Fruit fly (Drosophila melanogaster) whole organism, embryonic: ENCODE data around the gene pbl.

Source experiments
- CG10543 ChIP-seq: fragments of 200-800 bp; sonication (Bioruptor generic); optimal IDR thresholded peaks from 3 replicates; lab custom pipeline; 2017; ENCODE audit warnings: missing biosample characterization, mild to moderate bottlenecking, missing genetic modification characterization, moderate library complexity
- CG11723 ChIP-seq: fragments of 200-800 bp; sonication (Bioruptor generic); optimal IDR thresholded peaks from 2 replicates; lab custom pipeline; 2017; ENCODE audit warnings: missing biosample characterization, mild to moderate bottlenecking, missing genetic modification characterization
- CG12219 ChIP-seq: fragments of 200-800 bp; sonication (Bioruptor generic); optimal IDR thresholded peaks from 3 replicates; lab custom pipeline; 2018; ENCODE audit warnings: missing biosample characterization, mild to moderate bottlenecking, missing genetic modification characterization
- CG12659 ChIP-seq: fragments of 200-800 bp; sonication (Bioruptor generic); optimal IDR thresholded peaks from 3 replicates; lab custom pipeline; 2017; ENCODE audit warnings: mild to moderate bottlenecking, missing biosample characterization, missing genetic modification reagents, missing genetic modification characterization
- CG12769 ChIP-seq: fragments of 200-800 bp; sonication (Bioruptor generic); optimal IDR thresholded peaks from 2 replicates; lab custom pipeline; 2019; ENCODE audit warnings: missing biosample characterization, mild to moderate bottlenecking, missing genetic modification characterization, moderate library complexity
- CG13775 ChIP-seq: fragments of 200-800 bp; sonication (Bioruptor generic); optimal IDR thresholded peaks from 3 replicates; lab custom pipeline; 2017; ENCODE audit warnings: missing biosample characterization, mild to moderate bottlenecking, missing genetic modification characterization
- CG13894 ChIP-seq: fragments of 200-800 bp; sonication (Bioruptor generic); optimal IDR thresholded peaks from 3 replicates; lab custom pipeline; 2018; ENCODE audit warnings: missing biosample characterization, mild to moderate bottlenecking, missing genetic modification characterization, moderate library complexity
- CG15601 ChIP-seq: fragments of 200-800 bp; sonication (Bioruptor generic); optimal IDR thresholded peaks from 3 replicates; lab custom pipeline; 2019; ENCODE audit warnings: missing biosample characterization, mild to moderate bottlenecking, missing genetic modification characterization, moderate library complexity
- CG33213 ChIP-seq: fragments of 200-800 bp; sonication (Bioruptor generic); optimal IDR thresholded peaks from 3 replicates; lab custom pipeline; 2016; ENCODE audit warnings: missing biosample characterization, missing genetic modification characterization
- CG34376 ChIP-seq: fragments of 200-800 bp; sonication (Bioruptor generic); optimal IDR thresholded peaks from 2 replicates; lab custom pipeline; 2018; ENCODE audit warnings: missing biosample characterization, mild to moderate bottlenecking, missing genetic modification characterization
- CG4424 ChIP-seq: fragments of 200-800 bp; sonication (Bioruptor generic); optimal IDR thresholded peaks from 3 replicates; lab custom pipeline; 2016; ENCODE audit warnings: missing biosample characterization, missing genetic modification characterization
- CG4730 ChIP-seq: fragments of 200-800 bp; sonication (Bioruptor generic); IDR thresholded peaks from 2 replicates; pipeline ENCODE4 v1.3.6; 2022; ENCODE audit warnings: missing biosample characterization, missing genetic modification characterization
- CG7357 ChIP-seq: fragments of 200-800 bp; sonication (Bioruptor generic); IDR thresholded peaks from 3 replicates; pipeline ENCODE4 v1.3.6; 2022; ENCODE audit warnings: missing biosample characterization, missing genetic modification characterization
- CG7987 ChIP-seq: fragments of 200-800 bp; sonication (Bioruptor generic); optimal IDR thresholded peaks from 2 replicates; lab custom pipeline; 2018; ENCODE audit warnings: missing biosample characterization, mild to moderate bottlenecking, missing genetic modification characterization, moderate library complexity
- CG8290 ChIP-seq, 3 experiments: fragments of 200-800 bp; sonication (Bioruptor generic); optimal IDR thresholded peaks; 2 replicates each; lab custom pipeline; 2016 to 2019; ENCODE audit warnings: missing biosample characterization in 3 of 3, missing genetic modification characterization in 3 of 3, mild to moderate bottlenecking in 2 of 3, moderate library complexity in 1 of 3
- CG9727 ChIP-seq: fragments of 200-800 bp; sonication (Bioruptor generic); optimal IDR thresholded peaks from 3 replicates; lab custom pipeline; 2017; ENCODE audit warnings: missing biosample characterization, mild to moderate bottlenecking, missing genetic modification characterization
- CG9876 ChIP-seq: fragments of 200-800 bp; sonication (Bioruptor generic); optimal IDR thresholded peaks from 2 replicates; lab custom pipeline; 2016; ENCODE audit warnings: missing biosample characterization, missing genetic modification characterization
- Camta ChIP-seq: fragments of 200-800 bp; sonication (Bioruptor generic); optimal IDR thresholded peaks from 2 replicates; lab custom pipeline; 2016; ENCODE audit warnings: missing biosample characterization, missing genetic modification characterization
- Chrac-16 ChIP-seq: fragments of 200-800 bp; sonication (Bioruptor generic); optimal IDR thresholded peaks from 3 replicates; lab custom pipeline; 2016; ENCODE audit warnings: missing biosample characterization, missing genetic modification characterization
- CkIIα-i1 ChIP-seq: fragments of 200-800 bp; sonication (Bioruptor generic); IDR thresholded peaks from 2 replicates; pipeline ENCODE4 v1.3.6; 2022; ENCODE audit warnings: missing biosample characterization, missing genetic modification characterization
- CrebB ChIP-seq: fragments of 200-800 bp; sonication (Bioruptor generic); optimal IDR thresholded peaks from 3 replicates; lab custom pipeline; 2018; ENCODE audit warnings: missing biosample characterization, mild to moderate bottlenecking, missing genetic modification characterization
- Deaf1 ChIP-seq: fragments of 200-800 bp; optimal IDR thresholded peaks from 3 replicates; lab custom pipeline; 2019; ENCODE audit warnings: missing biosample characterization, mild to moderate bottlenecking, missing genetic modification characterization, moderate library complexity
- Dip2 ChIP-seq: fragments of 200-800 bp; sonication (Bioruptor generic); IDR thresholded peaks from 2 replicates; pipeline ENCODE4 v1.3.6; 2022; ENCODE audit warnings: missing biosample characterization, missing genetic modification characterization
- GATAe ChIP-seq: fragments of 200-800 bp; sonication (Bioruptor generic); conservative IDR thresholded peaks from 2 replicates; pipeline ENCODE4 v1.3.6; 2022; ENCODE audit warnings: missing biosample characterization, missing genetic modification characterization
- HLHmδ ChIP-seq: fragments of 200-800 bp; sonication (Bioruptor generic); optimal IDR thresholded peaks from 2 replicates; lab custom pipeline; 2018; ENCODE audit warnings: missing biosample characterization, mild to moderate bottlenecking, missing genetic modification characterization, moderate library complexity
- MBD-R2 ChIP-seq: fragments of 200-800 bp; sonication (Bioruptor generic); IDR thresholded peaks from 2 replicates; pipeline ENCODE4 v1.3.6; 2022; ENCODE audit warnings: missing biosample characterization, missing genetic modification characterization
- Med ChIP-seq: fragments of 200-800 bp; sonication (Bioruptor generic); peaks from one replicate; lab custom pipeline; 2016; ENCODE audit warnings: missing biosample characterization, missing genetic modification characterization, mild to moderate bottlenecking, inconsistent platforms, moderate library complexity
- NFAT ChIP-seq: fragments of 200-800 bp; sonication (Bioruptor generic); IDR thresholded peaks from 2 replicates; pipeline ENCODE4 v1.3.6; 2022; ENCODE audit warnings: missing biosample characterization, missing genetic modification characterization
- Pdp1 ChIP-seq, 2 experiments: fragments of 200-800 bp; sonication (Bioruptor generic); optimal IDR thresholded peaks; 3 replicates each; lab custom pipeline; 2016; ENCODE audit warnings: missing biosample characterization in 2 of 2, missing genetic modification characterization in 2 of 2, mild to moderate bottlenecking in 1 of 2, moderate library complexity in 1 of 2
- Ptx1 ChIP-seq: fragments of 200-800 bp; sonication (Bioruptor generic); IDR thresholded peaks from 2 replicates; pipeline ENCODE4 v1.3.6; 2022; ENCODE audit warnings: missing biosample characterization, missing genetic modification characterization
- Tbp ChIP-seq: fragments of >200 bp; optimal IDR thresholded peaks from 2 replicates; lab custom pipeline; 2018; ENCODE audit warnings: missing biosample characterization, missing genetic modification characterization
- Trl ChIP-seq, 3 experiments: fragments of >200 bp in 2 of 3; fragments of 200-800 bp in 1 of 3; sonication (Bioruptor generic) in 1 of 3; optimal IDR thresholded peaks; 2 replicates in 1 of 3; 3 replicates in 2 of 3; lab custom pipeline; 2016 to 2017; ENCODE audit warnings: missing biosample characterization in 1 of 3, missing genetic modification characterization in 1 of 3
- Vsx1 ChIP-seq: fragments of 200-800 bp; sonication (Bioruptor generic); optimal IDR thresholded peaks from 2 replicates; lab custom pipeline; 2017; ENCODE audit warnings: missing biosample characterization, mild to moderate bottlenecking, missing genetic modification characterization, missing genetic modification reagents
- abd-A ChIP-seq: fragments of 200-800 bp; sonication (Bioruptor generic); optimal IDR thresholded peaks from 3 replicates; lab custom pipeline; 2019; ENCODE audit warnings: missing biosample characterization, mild to moderate bottlenecking, missing genetic modification characterization, moderate library complexity
- br ChIP-seq: fragments of >200 bp; optimal IDR thresholded peaks from 2 replicates; lab custom pipeline; 2017
- chinmo ChIP-seq: fragments of 200-800 bp; sonication (Bioruptor generic); IDR thresholded peaks from 4 replicates; pipeline ENCODE4 v1.3.6; 2022; ENCODE audit warnings: missing biosample characterization, missing genetic modification characterization; ENCODE audit not compliant: partially characterized antibody
- cwo ChIP-seq: fragments of 200-800 bp; sonication (Bioruptor generic); optimal IDR thresholded peaks from 3 replicates; lab custom pipeline; 2017; ENCODE audit warnings: missing biosample characterization, missing genetic modification characterization, mild to moderate bottlenecking, moderate library complexity, missing genetic modification reagents
- ftz-f1 ChIP-seq: fragments of 200-800 bp; sonication (Bioruptor generic); optimal IDR thresholded peaks from 2 replicates; lab custom pipeline; 2016; ENCODE audit warnings: missing biosample characterization, missing genetic modification characterization
- grn ChIP-seq: fragments of 200-800 bp; sonication (Bioruptor generic); optimal IDR thresholded peaks from 3 replicates; lab custom pipeline; 2017; ENCODE audit warnings: missing biosample characterization, missing genetic modification characterization
- gro ChIP-seq: fragments of 200-800 bp; sonication (Bioruptor generic); optimal IDR thresholded peaks from 2 replicates; lab custom pipeline; 2016; ENCODE audit warnings: missing biosample characterization, missing genetic modification characterization
- nerfin-1 ChIP-seq: fragments of 200-800 bp; sonication (Bioruptor generic); optimal IDR thresholded peaks from 3 replicates; lab custom pipeline; 2019; ENCODE audit warnings: missing biosample characterization, mild to moderate bottlenecking, missing genetic modification characterization, moderate library complexity
- nerfin-2 ChIP-seq: fragments of 200-800 bp; sonication (Bioruptor generic); IDR thresholded peaks from 2 replicates; pipeline ENCODE4 v1.3.6; 2022; ENCODE audit warnings: missing biosample characterization, missing genetic modification characterization; ENCODE audit not compliant: partially characterized antibody
- nmo ChIP-seq: fragments of 200-800 bp; sonication (Bioruptor generic); optimal IDR thresholded peaks from 2 replicates; lab custom pipeline; 2018; ENCODE audit warnings: missing biosample characterization, mild to moderate bottlenecking, missing genetic modification characterization, moderate library complexity
- phol ChIP-seq: fragments of 200-800 bp; sonication (Bioruptor generic); optimal IDR thresholded peaks from 3 replicates; lab custom pipeline; 2018; ENCODE audit warnings: missing biosample characterization, mild to moderate bottlenecking, missing genetic modification characterization, moderate library complexity
- psq ChIP-seq: fragments of 200-800 bp; sonication (Bioruptor generic); optimal IDR thresholded peaks from 2 replicates; lab custom pipeline; 2017; ENCODE audit warnings: missing biosample characterization, missing genetic modification characterization
- salm ChIP-seq: fragments of 200-800 bp; sonication (Bioruptor generic); optimal IDR thresholded peaks from 2 replicates; lab custom pipeline; 2018; ENCODE audit warnings: missing biosample characterization, mild to moderate bottlenecking, missing genetic modification characterization
- sug ChIP-seq: fragments of 200-800 bp; optimal IDR thresholded peaks from 2 replicates; lab custom pipeline; 2019; ENCODE audit warnings: missing biosample characterization, mild to moderate bottlenecking, missing genetic modification characterization, moderate library complexity
- trem ChIP-seq: fragments of 200-800 bp; optimal IDR thresholded peaks from 3 replicates; lab custom pipeline; 2019; ENCODE audit warnings: missing biosample characterization, mild to moderate bottlenecking, missing genetic modification characterization, moderate library complexity
- wek ChIP-seq: fragments of 200-800 bp; sonication (Bioruptor generic); optimal IDR thresholded peaks from 3 replicates; lab custom pipeline; 2018; ENCODE audit warnings: missing biosample characterization, mild to moderate bottlenecking, missing genetic modification characterization, moderate library complexity

pbl gene

DNA sequence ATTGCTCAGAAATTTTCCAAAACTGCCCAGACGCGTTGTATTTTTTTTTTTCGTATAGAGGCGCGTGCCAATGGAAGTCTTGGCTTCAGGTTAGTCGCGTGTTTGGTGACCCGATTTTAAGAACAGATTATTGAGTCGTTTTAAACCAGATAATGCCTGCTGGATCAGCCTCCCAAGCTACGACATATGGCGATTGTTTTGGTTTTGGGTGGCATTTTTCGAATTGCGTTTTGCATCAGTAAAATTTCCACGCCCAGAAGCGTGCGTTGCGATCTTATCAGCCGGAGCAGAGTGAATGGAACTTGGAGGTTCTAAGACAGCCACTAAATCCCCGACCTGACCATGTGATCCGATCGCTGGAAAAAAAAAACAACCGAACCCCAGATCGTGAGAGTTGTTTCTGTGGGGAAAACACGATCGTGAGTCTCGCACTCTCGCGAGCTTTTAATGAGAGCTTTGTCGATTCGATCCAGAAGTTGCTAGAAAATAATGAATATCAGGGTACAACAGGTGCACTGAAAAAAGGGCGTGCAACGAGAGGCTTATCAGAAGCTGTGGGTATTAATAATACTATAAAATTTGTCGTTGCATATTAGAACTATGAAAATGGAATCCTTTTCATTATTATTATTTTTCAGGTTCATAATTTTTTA, 46.5 kb downstream of the pbl start:
- no peak for TF ChIP-seq nerfin-1 (tag; lab: Kevin White, UChicago)
- TF ChIP-seq abd-A (tag; lab: Kevin White, UChicago): peak; percentile 31
- peak; percentile 13; the same call in 1 of the 2 replicates for TF ChIP-seq nerfin-2 (GFP tag; lab: Robert Waterston, UW)
- peak; percentile 22; the same call in 1 of the 2 replicates for TF ChIP-seq NFAT
- TF ChIP-seq CG33213 (GFP tag; lab: Kevin White, UChicago): no peak
- 0 out of 2 replicates have a peak, but pooled peaks have one; percentile 15 for TF ChIP-seq Ptx1
- peak; percentile 48 for TF ChIP-seq gro (GFP tag; lab: Kevin White, UChicago)
- TF ChIP-seq Dip2 (GFP tag; lab: Robert Waterston, UW): no peak
- TF ChIP-seq CG13775 (GFP tag; lab: Kevin White, UChicago): no peak
- no peak for TF ChIP-seq br
- TF ChIP-seq HLHmδ (GFP tag; lab: Kevin White, UChicago): no peak
- TF ChIP-seq CG7357 (GFP tag; lab: Robert Waterston, UW): no peak
- TF ChIP-seq CG9727: peak; percentile 21
- TF ChIP-seq GATAe (GFP tag; lab: Robert Waterston, UW): no peak
- TF ChIP-seq CG12219 (GFP tag; lab: Kevin White, UChicago): no peak
- TF ChIP-seq nmo: peak; percentile 11
- peak; percentile 5 for TF ChIP-seq CG13894 (tag; lab: Kevin White, UChicago)
- TF ChIP-seq grn (GFP tag; lab: Kevin White, UChicago): peak; percentile 57
- TF ChIP-seq Pdp1 (GFP tag; optimal IDR thresholded peaks at IDR 0.05; lab: Kevin White, UChicago): peak in 1 of 2 experiments; percentile 25
- TF ChIP-seq Vsx1 (GFP tag; lab: Kevin White, UChicago): no peak
- TF ChIP-seq MBD-R2: no peak
- TF ChIP-seq Trl (optimal IDR thresholded peaks at IDR 0.05; lab: Kevin White, UChicago): peak; percentile 7 to 25
- no peak for TF ChIP-seq Trl (GFP tag; optimal IDR thresholded peaks at IDR 0.05; lab: Kevin White, UChicago)
- no peak for TF ChIP-seq CG8290 (GFP tag; optimal IDR thresholded peaks at IDR 0.05; lab: Kevin White, UChicago)
- TF ChIP-seq CG8290 (tag; optimal IDR thresholded peaks at IDR 0.05; lab: Kevin White, UChicago): peak in 1 of 2 experiments; percentile 34
- TF ChIP-seq ftz-f1 (GFP tag; lab: Kevin White, UChicago): peak; percentile 33
- peak; percentile 56 for TF ChIP-seq CG12769 (tag; lab: Kevin White, UChicago)
- peak; percentile 93 for TF ChIP-seq CG34376
- no peak for TF ChIP-seq CrebB (tag; lab: Kevin White, UChicago)
- peak; percentile 78 for TF ChIP-seq Deaf1 (tag; lab: Kevin White, UChicago)
- peak; percentile 5 for TF ChIP-seq CG7987 (GFP tag; lab: Kevin White, UChicago)
- TF ChIP-seq chinmo (GFP tag; lab: Robert Waterston, UW): 0 out of 4 replicates have a peak, but pooled peaks have one; percentile 64
- peak; percentile 94 for TF ChIP-seq cwo
- TF ChIP-seq sug (tag; lab: Kevin White, UChicago): peak; percentile 59
- TF ChIP-seq Med: peak; percentile 10
- TF ChIP-seq psq (GFP tag; lab: Kevin White, UChicago): no peak
- TF ChIP-seq Camta (GFP tag; lab: Kevin White, UChicago): no peak
- TF ChIP-seq CG10543 (GFP tag; lab: Kevin White, UChicago): peak; percentile 62

DNA sequence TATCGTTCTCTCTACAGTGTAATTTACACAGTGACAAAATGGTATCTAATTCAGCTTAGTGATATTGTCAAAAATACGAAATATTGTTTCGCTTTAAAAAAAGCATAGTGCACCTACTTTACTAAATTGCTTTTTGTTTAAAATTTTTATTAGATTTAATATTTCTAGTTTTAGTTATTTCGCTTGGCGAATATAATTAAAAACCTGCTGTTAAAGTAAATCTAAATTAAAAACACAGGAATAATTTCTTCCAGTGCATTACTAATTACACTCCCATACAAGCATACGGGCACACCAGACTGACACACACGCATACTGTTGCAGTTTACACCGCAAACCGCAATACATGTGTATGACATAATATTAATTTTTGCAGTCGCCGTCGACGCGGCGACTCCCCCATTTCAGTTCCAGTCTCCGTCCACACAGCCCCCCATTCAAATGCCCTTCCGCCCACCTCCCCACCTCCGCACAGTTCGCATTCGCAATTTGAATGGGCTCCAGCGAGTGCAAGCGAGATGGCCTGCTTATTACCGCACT, 47.9 kb downstream of the pbl start:
- peak; percentile 23 for TF ChIP-seq salm (tag; lab: Kevin White, UChicago)
- TF ChIP-seq Chrac-16 (GFP tag; lab: Kevin White, UChicago): peak; percentile 26
- TF ChIP-seq CG15601 (tag; lab: Kevin White, UChicago): no peak
- TF ChIP-seq CG12659: peak; percentile 71
- no peak for TF ChIP-seq trem (tag; lab: Kevin White, UChicago)
- no peak for TF ChIP-seq CkIIα-i1
- TF ChIP-seq CG4424 (GFP tag; lab: Kevin White, UChicago): peak; percentile 18
- no peak for TF ChIP-seq CG9876
- peak; percentile 41 for TF ChIP-seq phol (tag; lab: Kevin White, UChicago)
- peak; percentile 63 for TF ChIP-seq CG4730 (GFP tag; lab: Robert Waterston, UW)
- TF ChIP-seq wek (GFP tag; lab: Kevin White, UChicago): no peak
- TF ChIP-seq Tbp (GFP tag; lab: Kevin White, UChicago): no peak
- TF ChIP-seq CG11723: no peak
- TF ChIP-seq Ptx1: peak; percentile 87
